Fruit fly (Drosophila melanogaster) whole organism, embryonic: ENCODE data around the gene CG14650.

Experiments used
- ATbp ChIP-seq: fragments of 200-800 bp; sonication (Bioruptor generic); optimal IDR thresholded peaks from 2 replicates; lab custom pipeline; 2017; ENCODE audit warnings: missing biosample characterization, mild to moderate bottlenecking, missing genetic modification characterization, missing genetic modification reagents
- Atf6 ChIP-seq: fragments of 200-800 bp; sonication (Bioruptor generic); IDR thresholded peaks from 2 replicates; pipeline ENCODE4 v1.3.6; 2022; ENCODE audit warnings: missing biosample characterization, missing genetic modification characterization
- CG10274 ChIP-seq: fragments of 200-800 bp; sonication (Bioruptor generic); optimal IDR thresholded peaks from 3 replicates; lab custom pipeline; 2017; ENCODE audit warnings: missing biosample characterization, mild to moderate bottlenecking, missing genetic modification characterization
- CG10565 ChIP-seq: fragments of 200-800 bp; sonication (Bioruptor generic); optimal IDR thresholded peaks from 3 replicates; lab custom pipeline; 2016; ENCODE audit warnings: missing biosample characterization, mild to moderate bottlenecking, missing genetic modification characterization
- CG14014 ChIP-seq: fragments of 200-800 bp; sonication (Bioruptor generic); IDR thresholded peaks from 2 replicates; pipeline ENCODE4 v1.3.6; 2022; ENCODE audit warnings: missing biosample characterization, missing genetic modification characterization
- CG14860 ChIP-seq: fragments of 200-800 bp; sonication (Bioruptor generic); IDR thresholded peaks from 3 replicates; pipeline ENCODE4 v1.3.6; 2022; ENCODE audit warnings: missing biosample characterization, missing genetic modification characterization; ENCODE audit not compliant: partially characterized antibody
- CG1529 ChIP-seq: fragments of 200-800 bp; sonication (Bioruptor generic); optimal IDR thresholded peaks from 3 replicates; lab custom pipeline; 2018; ENCODE audit warnings: missing biosample characterization, missing genetic modification characterization
- CG16863 ChIP-seq: fragments of 200-800 bp; sonication (Bioruptor generic); optimal IDR thresholded peaks from 3 replicates; lab custom pipeline; 2016; ENCODE audit warnings: missing biosample characterization, missing genetic modification characterization
- CG17186 ChIP-seq: fragments of 200-800 bp; sonication (Bioruptor generic); optimal IDR thresholded peaks from 3 replicates; lab custom pipeline; 2017; ENCODE audit warnings: missing biosample characterization, missing genetic modification reagents, missing genetic modification characterization
- CG17361 ChIP-seq: fragments of 200-800 bp; sonication (Bioruptor generic); IDR thresholded peaks from 3 replicates; pipeline ENCODE4 v1.3.6; 2022; ENCODE audit warnings: missing biosample characterization, missing genetic modification characterization
- CG2202 ChIP-seq: fragments of 200-800 bp; sonication (Bioruptor generic); optimal IDR thresholded peaks from 2 replicates; lab custom pipeline; 2018; ENCODE audit warnings: missing biosample characterization, mild to moderate bottlenecking, missing genetic modification characterization
- CG2875 ChIP-seq: fragments of 200-800 bp; sonication (Bioruptor generic); optimal IDR thresholded peaks from 2 replicates; lab custom pipeline; 2017; ENCODE audit warnings: missing biosample characterization, mild to moderate bottlenecking, missing genetic modification characterization, missing genetic modification reagents
- CG2889 ChIP-seq: fragments of 200-800 bp; sonication (Bioruptor generic); IDR thresholded peaks from 3 replicates; pipeline ENCODE4 v1.3.6; 2022; ENCODE audit warnings: missing biosample characterization, missing genetic modification characterization
- CG3407 ChIP-seq: fragments of 200-800 bp; sonication (Bioruptor generic); optimal IDR thresholded peaks from 2 replicates; lab custom pipeline; 2018; ENCODE audit warnings: missing biosample characterization, mild to moderate bottlenecking, missing genetic modification characterization
- CG4328 ChIP-seq: fragments of 200-800 bp; sonication (Bioruptor generic); optimal IDR thresholded peaks from 3 replicates; lab custom pipeline; 2017; ENCODE audit warnings: missing biosample characterization, missing genetic modification reagents, missing genetic modification characterization
- CG4404 ChIP-seq: fragments of 200-800 bp; sonication (Bioruptor generic); IDR thresholded peaks from 2 replicates; pipeline ENCODE4 v1.3.6; 2022; ENCODE audit warnings: missing biosample characterization, missing genetic modification characterization
- CG6765 ChIP-seq: fragments of 200-800 bp; sonication (Bioruptor generic); optimal IDR thresholded peaks from 3 replicates; lab custom pipeline; 2017; ENCODE audit warnings: missing biosample characterization, mild to moderate bottlenecking, missing genetic modification characterization
- CG7963 ChIP-seq: fragments of 200-800 bp; sonication (Bioruptor generic); IDR thresholded peaks from 3 replicates; pipeline ENCODE4 v1.3.6; 2022; ENCODE audit warnings: missing biosample characterization, missing genetic modification characterization; ENCODE audit not compliant: partially characterized antibody
- CG8478 ChIP-seq: fragments of >200 bp; optimal IDR thresholded peaks from 2 replicates; lab custom pipeline; 2018
- CG9727 ChIP-seq: fragments of 200-800 bp; sonication (Bioruptor generic); optimal IDR thresholded peaks from 3 replicates; lab custom pipeline; 2017; ENCODE audit warnings: missing biosample characterization, mild to moderate bottlenecking, missing genetic modification characterization
- Dbx ChIP-seq: fragments of 200-800 bp; sonication (Bioruptor generic); IDR thresholded peaks from 3 replicates; pipeline ENCODE4 v1.3.6; 2022; ENCODE audit warnings: missing biosample characterization, missing genetic modification characterization
- Dip3 ChIP-seq: fragments of 200-800 bp; sonication (Bioruptor generic); optimal IDR thresholded peaks from 3 replicates; lab custom pipeline; 2016; ENCODE audit warnings: missing biosample characterization, missing genetic modification characterization
- E2f1 ChIP-seq: fragments of 200-800 bp; sonication (Bioruptor generic); IDR thresholded peaks from 2 replicates; pipeline ENCODE4 v1.3.6; 2022; ENCODE audit warnings: missing biosample characterization, missing genetic modification characterization
- Elba2 ChIP-seq: fragments of 200-800 bp; sonication (Bioruptor generic); optimal IDR thresholded peaks from 3 replicates; lab custom pipeline; 2016; ENCODE audit warnings: missing biosample characterization, missing genetic modification characterization
- Ets65A ChIP-seq: fragments of 200-800 bp; sonication (Bioruptor generic); peaks from one replicate; lab custom pipeline; 2016; ENCODE audit warnings: missing biosample characterization, missing genetic modification characterization
- Ets97D ChIP-seq: fragments of 200-800 bp; sonication (Bioruptor generic); optimal IDR thresholded peaks from 3 replicates; lab custom pipeline; 2016; ENCODE audit warnings: missing biosample characterization, missing genetic modification characterization
- Hey ChIP-seq: fragments of 200-800 bp; sonication (Bioruptor generic); optimal IDR thresholded peaks from 3 replicates; lab custom pipeline; 2018; ENCODE audit warnings: missing biosample characterization, mild to moderate bottlenecking, missing genetic modification characterization
- Oaz ChIP-seq: fragments of 200-800 bp; sonication (Bioruptor generic); IDR thresholded peaks from 2 replicates; pipeline ENCODE4 v1.3.6; 2022; ENCODE audit warnings: missing biosample characterization, missing genetic modification characterization
- Oli ChIP-seq: fragments of 200-800 bp; sonication (Bioruptor generic); optimal IDR thresholded peaks from 2 replicates; lab custom pipeline; 2018; ENCODE audit warnings: missing biosample characterization, mild to moderate bottlenecking, missing genetic modification characterization, moderate library complexity
- Poxn ChIP-seq: fragments of 200-800 bp; sonication (Bioruptor generic); IDR thresholded peaks from 2 replicates; pipeline ENCODE4 v1.3.6; 2022; ENCODE audit warnings: missing biosample characterization, missing genetic modification characterization
- Rx ChIP-seq: fragments of 200-800 bp; sonication (Bioruptor generic); IDR thresholded peaks from 2 replicates; pipeline ENCODE4 v1.3.6; 2022; ENCODE audit warnings: missing biosample characterization, missing genetic modification characterization
- Spps ChIP-seq: fragments of 200-800 bp; sonication (Bioruptor generic); optimal IDR thresholded peaks from 2 replicates; lab custom pipeline; 2018; ENCODE audit warnings: missing biosample characterization, mild to moderate bottlenecking, missing genetic modification characterization
- Vsx1 ChIP-seq: fragments of 200-800 bp; sonication (Bioruptor generic); optimal IDR thresholded peaks from 2 replicates; lab custom pipeline; 2017; ENCODE audit warnings: missing biosample characterization, mild to moderate bottlenecking, missing genetic modification characterization, missing genetic modification reagents
- Xrp1 ChIP-seq: fragments of 200-800 bp; sonication (Bioruptor generic); IDR thresholded peaks from 2 replicates; pipeline ENCODE4 v1.3.6; 2022; ENCODE audit warnings: missing biosample characterization, missing genetic modification characterization
- cato ChIP-seq: fragments of 200-800 bp; sonication (Bioruptor generic); optimal IDR thresholded peaks from 2 replicates; lab custom pipeline; 2016; ENCODE audit warnings: missing biosample characterization, missing genetic modification characterization, borderline replicate concordance
- fd102C ChIP-seq: fragments of 200-800 bp; sonication (Bioruptor generic); optimal IDR thresholded peaks from 2 replicates; lab custom pipeline; 2018; ENCODE audit warnings: missing biosample characterization, mild to moderate bottlenecking, missing genetic modification characterization, moderate library complexity
- gcm2 ChIP-seq: fragments of 200-800 bp; sonication (Bioruptor generic); optimal IDR thresholded peaks from 2 replicates; lab custom pipeline; 2016; ENCODE audit warnings: missing biosample characterization, missing genetic modification characterization
- nerfin-2 ChIP-seq: fragments of 200-800 bp; sonication (Bioruptor generic); IDR thresholded peaks from 2 replicates; pipeline ENCODE4 v1.3.6; 2022; ENCODE audit warnings: missing biosample characterization, missing genetic modification characterization; ENCODE audit not compliant: partially characterized antibody
- nom ChIP-seq: fragments of 200-800 bp; sonication (Bioruptor generic); optimal IDR thresholded peaks from 2 replicates; lab custom pipeline; 2017; ENCODE audit warnings: missing biosample characterization, missing genetic modification characterization, mild to moderate bottlenecking, moderate library complexity, missing genetic modification reagents
- otp ChIP-seq: fragments of 200-800 bp; sonication (Bioruptor generic); IDR thresholded peaks from 3 replicates; pipeline ENCODE4, ENCODE4 v1.3.6; 2022; ENCODE audit warnings: missing biosample characterization, missing genetic modification characterization
- pho ChIP-seq: fragments of 200-800 bp; sonication (Bioruptor generic); optimal IDR thresholded peaks from 2 replicates; lab custom pipeline; 2016; ENCODE audit warnings: missing biosample characterization, missing genetic modification characterization
- psq ChIP-seq: fragments of 200-800 bp; sonication (Bioruptor generic); optimal IDR thresholded peaks from 2 replicates; lab custom pipeline; 2017; ENCODE audit warnings: missing biosample characterization, missing genetic modification characterization
- sc ChIP-seq, 3 experiments: fragments of >200 bp in 2 of 3; fragments of 200-800 bp in 1 of 3; sonication (Bioruptor generic) in 1 of 3; optimal IDR thresholded peaks; 2 replicates in 2 of 3; 3 replicates in 1 of 3; lab custom pipeline; 2017; ENCODE audit warnings: mild to moderate bottlenecking in 1 of 3, missing biosample characterization in 1 of 3, missing genetic modification characterization in 1 of 3, missing genetic modification reagents in 1 of 3
- tll ChIP-seq, 2 experiments: fragments of 200-800 bp in 1 of 2; fragments of >200 bp in 1 of 2; sonication (Bioruptor generic) in 1 of 2; optimal IDR thresholded peaks; 2 replicates each; lab custom pipeline; 2017 to 2019; ENCODE audit warnings: missing biosample characterization in 2 of 2, missing genetic modification characterization in 2 of 2, mild to moderate bottlenecking in 1 of 2, moderate library complexity in 1 of 2
- tup ChIP-seq: fragments of 200-800 bp; sonication (Bioruptor generic); optimal IDR thresholded peaks from 2 replicates; lab custom pipeline; 2016; ENCODE audit warnings: missing biosample characterization, mild to moderate bottlenecking, missing genetic modification characterization, moderate library complexity
- unpg ChIP-seq: fragments of 200-800 bp; sonication (Bioruptor generic); optimal IDR thresholded peaks from 3 replicates; lab custom pipeline; 2018; ENCODE audit warnings: missing biosample characterization, mild to moderate bottlenecking, missing genetic modification characterization, moderate library complexity
- zf30C ChIP-seq: fragments of 200-800 bp; sonication (Bioruptor generic); optimal IDR thresholded peaks from 3 replicates; lab custom pipeline; 2018; ENCODE audit warnings: missing biosample characterization, mild to moderate bottlenecking, missing genetic modification characterization
- zfh1 ChIP-seq: fragments of 200-800 bp; sonication (Bioruptor generic); IDR thresholded peaks from 3 replicates; pipeline ENCODE4 v1.3.6; 2022; ENCODE audit warnings: missing biosample characterization, missing genetic modification characterization

CG14650 gene

dm6 chr3R:4394654-4395581 lies 42.3 kb upstream of the CG14650 start (continued):
- TF ChIP-seq ATbp (GFP tag; lab: Kevin White, UChicago) (peak; percentile 86), CG2889 (GFP tag; lab: Robert Waterston, UW) (peak; percentile 77; the same call in 2 of the 3 replicates), CG17361 (GFP tag; lab: Robert Waterston, UW) (peak; percentile 83), CG4404 (peak; percentile 46; the same call in 1 of the 2 replicates), Hey (tag; lab: Kevin White, UChicago) (peak; percentile 67), Dip3 (peak; percentile 92), CG17186 (GFP tag; lab: Kevin White, UChicago) (peak; percentile 30), Atf6 (GFP tag; lab: Robert Waterston, UW) (peak; percentile 95), gcm2 (GFP tag; lab: Kevin White, UChicago) (peak; percentile 46), Spps (peak; percentile 41), sc (optimal IDR thresholded peaks at IDR 0.05; lab: Kevin White, UChicago) (no peak), sc (GFP tag; optimal IDR thresholded peaks at IDR 0.05; lab: Kevin White, UChicago) (peak; percentile 47), CG7963 (GFP tag; lab: Robert Waterston, UW) (no peak), Oaz (GFP tag; lab: Robert Waterston, UW) (no peak; the same call in 1 of the 2 replicates), Ets97D (peak; percentile 72), E2f1 (GFP tag; lab: Robert Waterston, UW) (peak; percentile 89), CG2875 (GFP tag; lab: Kevin White, UChicago) (peak; percentile 75), Elba2 (GFP tag; lab: Kevin White, UChicago) (no peak), zf30C (GFP tag; lab: Kevin White, UChicago) (no peak), CG14014 (peak; percentile 80), CG9727 (GFP tag; lab: Kevin White, UChicago) (peak; percentile 82), Ets65A (GFP tag; lab: Kevin White, UChicago) (peak; percentile 99), CG3407 (GFP tag; lab: Kevin White, UChicago) (peak; percentile 70), fd102C (GFP tag; lab: Kevin White, UChicago) (no peak), CG8478 (lab: Kevin White, UChicago) (no peak), CG1529 (peak; percentile 69), tup (GFP tag; lab: Kevin White, UChicago) (peak; percentile 66), unpg (GFP tag; lab: Kevin White, UChicago) (peak; percentile 90), Poxn (GFP tag; lab: Robert Waterston, UW) (no peak), CG16863 (GFP tag; lab: Kevin White, UChicago) (peak; percentile 78), nerfin-2 (GFP tag; lab: Robert Waterston, UW) (no peak), CG14860 (GFP tag; lab: Robert Waterston, UW) (no peak), pho (GFP tag; lab: Kevin White, UChicago) (peak; percentile 89), Oli (tag; lab: Kevin White, UChicago) (peak; percentile 90), tll (GFP tag; optimal IDR thresholded peaks at IDR 0.05; lab: Kevin White, UChicago) (no peak), CG10274 (GFP tag; lab: Kevin White, UChicago) (peak; percentile 92), Xrp1 (peak; percentile 84), Dbx (peak; percentile 89), CG4328 (GFP tag; lab: Kevin White, UChicago) (peak; percentile 17), otp (GFP tag; lab: Robert Waterston, UW) (peak; percentile 75; the same call in 2 of the 3 replicates), Rx (peak; percentile 85), CG2202 (tag; lab: Kevin White, UChicago) (peak; percentile 54), CG10565 (GFP tag; lab: Kevin White, UChicago) (peak; percentile 7), psq (peak; percentile 41), zfh1 (peak; percentile 87), cato (peak; percentile 62), CG6765 (GFP tag; lab: Kevin White, UChicago) (peak; percentile 60), nom (GFP tag; lab: Kevin White, UChicago) (no peak), Vsx1 (GFP tag; lab: Kevin White, UChicago) (peak; percentile 9)
